Worm (Caenorhabditis elegans) whole organism, L2 larva: ENCODE measurements around the gene srt-55.

ENCODE experiments used
- C34F6.9 ChIP-seq: fragments of 150-350 bp; optimal IDR thresholded peaks from 2 replicates; lab custom pipeline; 2014; ENCODE audit warnings: missing biosample characterization, missing genetic modification characterization
- Y55F3AM.14 ChIP-seq: fragments of 200-800 bp; sonication (Bioruptor generic); optimal IDR thresholded peaks from 2 replicates; lab custom pipeline; 2018; ENCODE audit warnings: mild to moderate bottlenecking, missing genetic modification characterization, missing compliant biosample characterization
- alr-1 ChIP-seq: fragments of 150-350 bp; optimal IDR thresholded peaks from 2 replicates; lab custom pipeline; 2014; ENCODE audit warnings: missing biosample characterization, missing genetic modification characterization
- aly-2 ChIP-seq: fragments of 150-350 bp; optimal IDR thresholded peaks from 2 replicates; lab custom pipeline; 2014; ENCODE audit warnings: missing biosample characterization, missing genetic modification characterization
- ama-1 ChIP-seq: fragments of 150-350 bp; optimal IDR thresholded peaks from 2 replicates; lab custom pipeline; 2018; ENCODE audit warnings: inconsistent platforms
- ceh-16 ChIP-seq: fragments of 150-350 bp; optimal IDR thresholded peaks from 2 replicates; lab custom pipeline; 2014; ENCODE audit warnings: missing biosample characterization, missing genetic modification characterization
- ceh-82 ChIP-seq: fragments of 150-350 bp; optimal IDR thresholded peaks from 2 replicates; lab custom pipeline; 2014; ENCODE audit warnings: missing biosample characterization, missing genetic modification characterization
- crh-2 ChIP-seq: sonication (generic microtip); optimal IDR thresholded peaks from 2 replicates; lab custom pipeline; 2017; ENCODE audit warnings: missing biosample characterization, missing genetic modification characterization
- elt-1 ChIP-seq: fragments of 150-350 bp; optimal IDR thresholded peaks from 2 replicates; lab custom pipeline; 2014; ENCODE audit warnings: missing biosample characterization, missing genetic modification characterization
- elt-3 ChIP-seq: sonication (generic microtip); optimal IDR thresholded peaks from 2 replicates; lab custom pipeline; 2017; ENCODE audit warnings: missing biosample characterization, missing genetic modification characterization
- gmeb-1 ChIP-seq: fragments of 150-350 bp; optimal IDR thresholded peaks from 2 replicates; lab custom pipeline; 2014; ENCODE audit warnings: missing biosample characterization, missing genetic modification characterization
- lin-11 ChIP-seq: fragments of 150-350 bp; sonication (generic microtip); optimal IDR thresholded peaks from 2 replicates; lab custom pipeline; 2014; ENCODE audit warnings: missing biosample characterization, missing genetic modification characterization, inconsistent platforms, mixed read lengths
- lin-13 ChIP-seq: fragments of 150-350 bp; optimal IDR thresholded peaks from 2 replicates; lab custom pipeline; 2014; ENCODE audit warnings: missing biosample characterization, missing genetic modification reagents, missing genetic modification characterization
- lin-39 ChIP-seq: fragments of 150-350 bp; optimal IDR thresholded peaks from 2 replicates; lab custom pipeline; 2014; ENCODE audit warnings: missing biosample characterization, missing genetic modification reagents, missing genetic modification characterization
- mbf-1 ChIP-seq: sonication (generic microtip); optimal IDR thresholded peaks from 2 replicates; lab custom pipeline; 2017; ENCODE audit warnings: missing biosample characterization, missing genetic modification characterization
- mdl-1 ChIP-seq, 2 experiments: fragments of 150-350 bp in 1 of 2; sonication (generic microtip) in 1 of 2; optimal IDR thresholded peaks; 2 replicates each; lab custom pipeline; 2017; ENCODE audit warnings: missing biosample characterization in 2 of 2, missing genetic modification characterization in 2 of 2
- nhr-12 ChIP-seq: fragments of 150-350 bp; optimal IDR thresholded peaks from 2 replicates; lab custom pipeline; 2014; ENCODE audit warnings: missing biosample characterization, missing genetic modification characterization
- nhr-129 ChIP-seq: fragments of 150-350 bp; optimal IDR thresholded peaks from 2 replicates; lab custom pipeline; 2014; ENCODE audit warnings: missing biosample characterization, missing genetic modification characterization
- nhr-21 ChIP-seq: fragments of 150-350 bp; optimal IDR thresholded peaks from 2 replicates; lab custom pipeline; 2014; ENCODE audit warnings: missing biosample characterization, missing genetic modification characterization
- nhr-23 ChIP-seq: fragments of 150-350 bp; optimal IDR thresholded peaks from 2 replicates; lab custom pipeline; 2014; ENCODE audit warnings: missing biosample characterization, missing genetic modification reagents, missing genetic modification characterization
- nhr-237 ChIP-seq: fragments of 150-350 bp; optimal IDR thresholded peaks from 2 replicates; lab custom pipeline; 2014; ENCODE audit warnings: missing biosample characterization, missing genetic modification characterization
- nhr-25 ChIP-seq: fragments of 150-350 bp; sonication (generic microtip); optimal IDR thresholded peaks from 3 replicates; lab custom pipeline; 2014; ENCODE audit warnings: missing biosample characterization, missing genetic modification characterization
- sem-4 ChIP-seq: fragments of 150-350 bp; optimal IDR thresholded peaks from 2 replicates; lab custom pipeline; 2014; ENCODE audit warnings: missing biosample characterization, missing genetic modification reagents, missing genetic modification characterization
- sma-3 ChIP-seq: sonication (generic microtip); optimal IDR thresholded peaks from 2 replicates; lab custom pipeline; 2016; ENCODE audit warnings: missing genetic modification reagents, missing genetic modification characterization, missing compliant biosample characterization
- snpc-4 ChIP-seq: fragments of 150-350 bp; optimal IDR thresholded peaks from 2 replicates; lab custom pipeline; 2014; ENCODE audit warnings: missing biosample characterization, missing genetic modification characterization
- unc-39 ChIP-seq: fragments of 150-350 bp; optimal IDR thresholded peaks from 2 replicates; lab custom pipeline; 2014; ENCODE audit warnings: missing biosample characterization, missing genetic modification characterization
- unc-55 ChIP-seq: fragments of 150-350 bp; sonication (generic microtip); optimal IDR thresholded peaks from 3 replicates; lab custom pipeline; 2014; ENCODE audit warnings: missing biosample characterization, missing genetic modification reagents, missing genetic modification characterization
- unc-62 ChIP-seq: fragments of 150-350 bp; optimal IDR thresholded peaks from 2 replicates; lab custom pipeline; 2014; ENCODE audit warnings: missing biosample characterization, missing genetic modification reagents, missing genetic modification characterization
- ztf-11 ChIP-seq: sonication (generic microtip); optimal IDR thresholded peaks from 2 replicates; lab custom pipeline; 2017; ENCODE audit warnings: missing biosample characterization, missing genetic modification characterization

Gene srt-55

ce11 chrIII:10088508-10088981 lies 17.7 kb downstream of the srt-55 start, which contains the start of gene hal-2:
Gene hal-2, minus strand, starts transcription at chrIII:10088931.
- TF ChIP-seq ztf-11 (tag; lab: Kevin White, UChicago): no peak

ce11 chrIII:10085983-10086382 lies 20.3 kb downstream of the srt-55 start, which contains the start of gene T16H12.2:
Gene T16H12.2, plus strand, starts transcription at chrIII:10086283.
- TF ChIP-seq elt-3 (tag; lab: Kevin White, UChicago) (no peak), sma-3 (GFP tag; lab: Kevin White, UChicago) (no peak), gmeb-1 (tag; lab: Kevin White, UChicago) (no peak), unc-55 (GFP tag; lab: Kevin White, UChicago) (no peak)

- TF ChIP-seq sma-3 (GFP tag; lab: Kevin White, UChicago) (no peak), lin-39 (tag; lab: Kevin White, UChicago) (no peak)
These were observed 20.7 kb downstream of the srt-55 start for ce11 chrIII:10085574-10085973.

ce11 chrIII:10085103-10085502 lies 21.2 kb downstream of the srt-55 start, which contains the start of gene T16H12.13:
Gene T16H12.13, plus strand, starts transcription at chrIII:10085403.
- TF ChIP-seq nhr-21 (tag; lab: Kevin White, UChicago) (no peak), lin-13 (GFP tag; lab: Kevin White, UChicago) (no peak), lin-11 (no peak), lin-39 (tag; lab: Kevin White, UChicago) (no peak), sem-4 (tag; lab: Kevin White, UChicago) (no peak), nhr-129 (tag; lab: Kevin White, UChicago) (no peak), mbf-1 (tag; lab: Kevin White, UChicago) (no peak), alr-1 (no peak), Y55F3AM.14 (GFP tag; lab: Kevin White, UChicago) (no peak), ceh-82 (tag; lab: Kevin White, UChicago) (no peak), nhr-237 (tag; lab: Kevin White, UChicago) (no peak)

- TF ChIP-seq ama-1 (lab: Kevin White, UChicago): no peak
- TF ChIP-seq nhr-25 (tag; lab: Kevin White, UChicago): no peak
- no peak for TF ChIP-seq unc-55 (GFP tag; lab: Kevin White, UChicago)
- no peak for TF ChIP-seq sma-3 (GFP tag; lab: Kevin White, UChicago)
- TF ChIP-seq ceh-16 (tag; lab: Kevin White, UChicago): no peak
- TF ChIP-seq nhr-129 (tag; lab: Kevin White, UChicago): no peak
- no peak for TF ChIP-seq ztf-11 (tag; lab: Kevin White, UChicago)
- TF ChIP-seq crh-2 (tag; lab: Kevin White, UChicago): no peak
- no peak for TF ChIP-seq nhr-12 (tag; lab: Kevin White, UChicago)
- no peak for TF ChIP-seq nhr-237 (tag; lab: Kevin White, UChicago)
- no peak for TF ChIP-seq lin-39 (tag; lab: Kevin White, UChicago)
- TF ChIP-seq elt-1 (tag; lab: Kevin White, UChicago): no peak
- TF ChIP-seq snpc-4 (tag; lab: Kevin White, UChicago): no peak
- no peak for TF ChIP-seq mdl-1 (tag; optimal IDR thresholded peaks at IDR 0.05; lab: Kevin White, UChicago)
- TF ChIP-seq unc-62 (GFP tag; lab: Kevin White, UChicago): no peak
- no peak for TF ChIP-seq nhr-21 (tag; lab: Kevin White, UChicago)
- TF ChIP-seq unc-39 (tag; lab: Kevin White, UChicago): no peak
- TF ChIP-seq lin-13 (GFP tag; lab: Kevin White, UChicago): no peak
- no peak for TF ChIP-seq alr-1
- TF ChIP-seq lin-11: no peak
These were observed 23.0 kb downstream of the srt-55 start, which contains the start of gene T16H12.3 for ce11 chrIII:10083242-10083641. Gene T16H12.3, minus strand, starts transcription at chrIII:10083292.

- TF ChIP-seq aly-2 (tag; lab: Kevin White, UChicago) (no peak), nhr-237 (tag; lab: Kevin White, UChicago) (no peak), unc-62 (GFP tag; lab: Kevin White, UChicago) (no peak), nhr-12 (tag; lab: Kevin White, UChicago) (no peak)
These were observed 27.5 kb downstream of the srt-55 start for ce11 chrIII:10078784-10079183.

- TF ChIP-seq nhr-129 (tag; lab: Kevin White, UChicago): no peak
- TF ChIP-seq elt-1 (tag; lab: Kevin White, UChicago): no peak
- TF ChIP-seq nhr-23 (tag; lab: Kevin White, UChicago): no peak
- no peak for TF ChIP-seq C34F6.9 (tag; lab: Kevin White, UChicago)
- no peak for TF ChIP-seq unc-39 (tag; lab: Kevin White, UChicago)
These were observed 28.1 kb downstream of the srt-55 start, which contains the start of gene T16G12.9 for ce11 chrIII:10078151-10078550. Gene T16G12.9, minus strand, starts transcription at chrIII:10078251.
